Worm (Caenorhabditis elegans): ENCODE data around the gene C08B6.8.
"Not testable (repeated sequence)": the region's sequence is repeated elsewhere in the genome, so short reads cannot be mapped to it uniquely, and the experiment has no call there.

ce11 chrV:10138582-10138981, 4.1 kb downstream of the C08B6.8 start:
- TF ChIP-seq daf-19 (GFP tag; conservative IDR thresholded peaks at IDR 0.05); unc-39 (tag; optimal IDR thresholded peaks at IDR 0.05): not testable (repeated sequence)

Measured in whole organism, L4 larva.